Worm (Caenorhabditis elegans) whole organism, young adult: ENCODE measurements around the gene F59E12.1.

Source experiments
- ccch-3 ChIP-seq: fragments of 200-800 bp; sonication (Bioruptor generic); optimal IDR thresholded peaks from 2 replicates; lab custom pipeline; 2018; ENCODE audit warnings: mild to moderate bottlenecking, missing genetic modification characterization, missing compliant biosample characterization
- nhr-179 ChIP-seq: sonication (generic microtip); optimal IDR thresholded peaks from 2 replicates; lab custom pipeline; 2016; ENCODE audit warnings: mild to moderate bottlenecking, missing genetic modification characterization, missing compliant biosample characterization
- nhr-80 ChIP-seq: sonication (generic microtip); optimal IDR thresholded peaks from 2 replicates; lab custom pipeline; 2016; ENCODE audit warnings: missing genetic modification characterization, missing compliant biosample characterization

- no peak for TF ChIP-seq nhr-179 (tag; lab: Kevin White, UChicago)
- no peak for TF ChIP-seq nhr-80 (tag; lab: Kevin White, UChicago)
- no peak for TF ChIP-seq ccch-3 (GFP tag; lab: Kevin White, UChicago)
Measured at ce11 chrII:5702611-5703192, 48.4 kb downstream of the F59E12.1 start.
